Fruit fly (Drosophila melanogaster) whole organism, prepupa: ENCODE data around the gene Atac1.

Experiments
- CG7368 ChIP-seq: fragments of 200-800 bp; sonication (Bioruptor generic); optimal IDR thresholded peaks from 3 replicates; lab custom pipeline; 2016; ENCODE audit warnings: missing biosample characterization, missing genetic modification characterization
- acj6 ChIP-seq: fragments of 200-800 bp; sonication (Bioruptor generic); optimal IDR thresholded peaks from 3 replicates; lab custom pipeline; 2016; ENCODE audit warnings: missing biosample characterization, missing genetic modification characterization
- dsx ChIP-seq: fragments of 200-800 bp; optimal IDR thresholded peaks from 3 replicates; lab custom pipeline; 2019; ENCODE audit warnings: missing biosample characterization, mild to moderate bottlenecking, missing genetic modification characterization, moderate library complexity; ENCODE audit not compliant: poor library complexity, severe bottlenecking
- topi ChIP-seq: fragments of 200-800 bp; sonication (Bioruptor generic); optimal IDR thresholded peaks from 3 replicates; lab custom pipeline; 2016; ENCODE audit warnings: missing biosample characterization, missing genetic modification characterization

DNA sequence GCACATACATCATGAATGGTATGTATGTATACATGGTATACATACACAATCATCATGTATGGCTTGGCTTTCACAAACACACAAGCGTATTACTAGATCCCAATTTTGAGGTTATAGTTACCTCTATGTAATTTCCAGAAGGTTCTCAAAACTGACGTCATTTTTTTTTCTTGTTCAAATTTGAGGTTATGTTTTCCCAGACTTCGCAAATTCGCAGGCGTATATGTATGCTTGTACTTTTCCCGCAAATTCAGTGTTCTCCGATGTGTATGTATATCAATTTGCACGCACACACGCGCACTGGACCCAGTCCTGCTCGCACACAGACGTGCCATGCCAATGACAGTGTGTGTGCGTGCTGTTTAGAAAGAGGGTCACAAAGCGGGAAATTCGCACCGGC is 6.2 kb upstream of the Atac1 start:
- TF ChIP-seq acj6 (GFP tag; lab: Kevin White, UChicago) (no peak), dsx (peak; percentile 50), topi (no peak), CG7368 (GFP tag; lab: Kevin White, UChicago) (no peak)
